Fruit fly (Drosophila melanogaster): ENCODE results near the gene CG7130.

dm6 chr3L:22083131-22083648 is 7.6 kb upstream of the CG7130 start:
- TF ChIP-seq CG12768 (GFP tag; optimal IDR thresholded peaks at IDR 0.05) (no peak), ovo (GFP tag; optimal IDR thresholded peaks at IDR 0.05) (no peak), CG7101 (tag; optimal IDR thresholded peaks at IDR 0.05) (no peak), cnc (optimal IDR thresholded peaks at IDR 0.05) (no peak), kay (GFP tag; ENCODE audit: borderline replicate concordance) (no peak), CG33017 (tag; optimal IDR thresholded peaks at IDR 0.05) (no peak), Mnt (GFP tag; optimal IDR thresholded peaks at IDR 0.05) (no peak), cic (GFP tag; optimal IDR thresholded peaks at IDR 0.05) (no peak), toe (GFP tag; optimal IDR thresholded peaks at IDR 0.05) (no peak), pad (GFP tag; optimal IDR thresholded peaks at IDR 0.05) (no peak)
